Fruit fly (Drosophila melanogaster) whole organism, embryonic: Measurements from ENCODE around the gene CG46441.

ENCODE experiments used
- CG1602 ChIP-seq: fragments of 200-800 bp; sonication (Bioruptor generic); optimal IDR thresholded peaks from 3 replicates; lab custom pipeline; 2016; ENCODE audit warnings: missing biosample characterization, missing genetic modification characterization
- CG4360 ChIP-seq: fragments of 200-800 bp; sonication (Bioruptor generic); IDR thresholded peaks from 2 replicates; pipeline ENCODE4 v1.3.6; 2022; ENCODE audit warnings: missing biosample characterization, missing genetic modification characterization
- Scr ChIP-seq: fragments of 200-800 bp; sonication (Bioruptor generic); IDR thresholded peaks from 2 replicates; pipeline ENCODE4 v1.3.6; 2022; ENCODE audit warnings: missing biosample characterization, missing genetic modification characterization; ENCODE audit not compliant: partially characterized antibody
- ash1 ChIP-seq: fragments of 200-800 bp; sonication (Bioruptor generic); optimal IDR thresholded peaks from 2 replicates; lab custom pipeline; 2018; ENCODE audit warnings: missing biosample characterization, mild to moderate bottlenecking, missing genetic modification characterization
- h ChIP-seq: fragments of >200 bp; optimal IDR thresholded peaks from 2 replicates; lab custom pipeline; 2017

DNA sequence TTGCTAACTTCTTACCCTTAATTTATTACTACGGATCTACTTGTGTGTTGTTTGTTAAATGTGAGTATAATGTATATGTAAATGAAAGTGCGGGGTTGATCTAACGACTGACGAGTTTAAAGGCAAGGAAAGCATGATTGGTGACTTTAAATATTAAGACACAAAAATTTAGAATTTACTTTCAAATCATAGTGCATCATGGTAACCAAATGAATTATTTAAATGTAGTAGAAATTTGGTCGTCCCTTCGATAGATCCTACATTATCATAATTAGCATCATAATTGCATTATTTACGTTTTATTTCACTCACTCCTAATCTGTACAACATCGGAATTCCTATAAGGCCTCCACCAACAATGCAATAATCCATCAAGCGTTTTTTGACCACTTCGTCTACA, 483 bp downstream of the CG46441 start, which contains the start of gene Dic2:
- TF ChIP-seq CG4360 (GFP tag; lab: Robert Waterston, UW) (no peak), h (lab: Kevin White, UChicago) (no peak), CG1602 (GFP tag; lab: Kevin White, UChicago) (no peak), Scr (GFP tag; lab: Robert Waterston, UW) (no peak), ash1 (GFP tag; lab: Kevin White, UChicago) (no peak)
